Fruit fly (Drosophila melanogaster) whole organism, embryonic: ENCODE measurements around the gene Kua.

ENCODE experiments used
- B-H1 ChIP-seq: fragments of 200-800 bp; sonication (Bioruptor generic); IDR thresholded peaks from 3 replicates; pipeline ENCODE4 v1.3.6; 2022; ENCODE audit warnings: missing biosample characterization, missing genetic modification characterization
- BtbVII ChIP-seq: fragments of 200-800 bp; sonication (Bioruptor generic); optimal IDR thresholded peaks from 3 replicates; lab custom pipeline; 2017; ENCODE audit warnings: missing biosample characterization, mild to moderate bottlenecking, missing genetic modification characterization
- CG10366 ChIP-seq: fragments of 200-800 bp; sonication (Bioruptor generic); IDR thresholded peaks from 2 replicates; pipeline ENCODE4 v1.3.6; 2022; ENCODE audit warnings: missing biosample characterization, missing genetic modification characterization
- CG11456 ChIP-seq: fragments of 200-800 bp; sonication (Bioruptor generic); IDR thresholded peaks from 3 replicates; pipeline ENCODE4 v1.3.6; 2022; ENCODE audit warnings: missing biosample characterization, missing genetic modification characterization
- CG11695 ChIP-seq: fragments of 200-800 bp; sonication (Bioruptor generic); IDR thresholded peaks from 3 replicates; pipeline ENCODE4 v1.3.6; 2022; ENCODE audit warnings: missing biosample characterization, missing genetic modification characterization
- CG12769 ChIP-seq: fragments of 200-800 bp; sonication (Bioruptor generic); optimal IDR thresholded peaks from 2 replicates; lab custom pipeline; 2019; ENCODE audit warnings: missing biosample characterization, mild to moderate bottlenecking, missing genetic modification characterization, moderate library complexity
- CG13775 ChIP-seq: fragments of 200-800 bp; sonication (Bioruptor generic); optimal IDR thresholded peaks from 3 replicates; lab custom pipeline; 2017; ENCODE audit warnings: missing biosample characterization, mild to moderate bottlenecking, missing genetic modification characterization
- CG15601 ChIP-seq: fragments of 200-800 bp; sonication (Bioruptor generic); optimal IDR thresholded peaks from 3 replicates; lab custom pipeline; 2019; ENCODE audit warnings: missing biosample characterization, mild to moderate bottlenecking, missing genetic modification characterization, moderate library complexity
- CG15696 ChIP-seq: fragments of 200-800 bp; sonication (Bioruptor generic); optimal IDR thresholded peaks from 2 replicates; lab custom pipeline; 2019; ENCODE audit warnings: missing biosample characterization, mild to moderate bottlenecking, missing genetic modification characterization, moderate library complexity
- CG16863 ChIP-seq: fragments of 200-800 bp; sonication (Bioruptor generic); optimal IDR thresholded peaks from 3 replicates; lab custom pipeline; 2016; ENCODE audit warnings: missing biosample characterization, missing genetic modification characterization
- CG18599 ChIP-seq: fragments of 200-800 bp; sonication (Bioruptor generic); optimal IDR thresholded peaks from 3 replicates; lab custom pipeline; 2017; ENCODE audit warnings: missing biosample characterization, missing genetic modification characterization, mild to moderate bottlenecking, moderate library complexity, missing genetic modification reagents
- CG33213 ChIP-seq: fragments of 200-800 bp; sonication (Bioruptor generic); optimal IDR thresholded peaks from 3 replicates; lab custom pipeline; 2016; ENCODE audit warnings: missing biosample characterization, missing genetic modification characterization
- CG6689 ChIP-seq: fragments of 200-800 bp; sonication (Bioruptor generic); IDR thresholded peaks from 2 replicates; pipeline ENCODE4 v1.3.6; 2022; ENCODE audit warnings: missing biosample characterization, missing genetic modification characterization
- CG7987 ChIP-seq: fragments of 200-800 bp; sonication (Bioruptor generic); optimal IDR thresholded peaks from 2 replicates; lab custom pipeline; 2018; ENCODE audit warnings: missing biosample characterization, mild to moderate bottlenecking, missing genetic modification characterization, moderate library complexity
- CG9817 ChIP-seq: fragments of 200-800 bp; sonication (Bioruptor generic); optimal IDR thresholded peaks from 2 replicates; lab custom pipeline; 2018; ENCODE audit warnings: missing biosample characterization, mild to moderate bottlenecking, missing genetic modification characterization, moderate library complexity
- CG9932 ChIP-seq: fragments of 200-800 bp; sonication (Bioruptor generic); IDR thresholded peaks from 2 replicates; pipeline ENCODE4 v1.3.6; 2022; ENCODE audit warnings: missing biosample characterization, missing genetic modification characterization
- CTCF ChIP-seq: fragments of 200-800 bp; sonication (Bioruptor generic); optimal IDR thresholded peaks from 2 replicates; lab custom pipeline; 2017; ENCODE audit warnings: missing biosample characterization, mild to moderate bottlenecking, missing genetic modification characterization, moderate library complexity
- D ChIP-seq, 2 experiments: fragments of 200-800 bp in 1 of 2; fragments of >200 bp in 1 of 2; sonication (Bioruptor generic) in 1 of 2; optimal IDR thresholded peaks; 2 replicates in 1 of 2; 3 replicates in 1 of 2; lab custom pipeline; 2017; ENCODE audit warnings: mild to moderate bottlenecking in 1 of 2, missing biosample characterization in 1 of 2, missing genetic modification characterization in 1 of 2, missing genetic modification reagents in 1 of 2
- D19B ChIP-seq: fragments of 200-800 bp; sonication (Bioruptor generic); optimal IDR thresholded peaks from 2 replicates; lab custom pipeline; 2017; ENCODE audit warnings: missing biosample characterization, mild to moderate bottlenecking, missing genetic modification characterization
- Deaf1 ChIP-seq: fragments of 200-800 bp; optimal IDR thresholded peaks from 3 replicates; lab custom pipeline; 2019; ENCODE audit warnings: missing biosample characterization, mild to moderate bottlenecking, missing genetic modification characterization, moderate library complexity
- E2f1 ChIP-seq: fragments of 200-800 bp; sonication (Bioruptor generic); IDR thresholded peaks from 2 replicates; pipeline ENCODE4 v1.3.6; 2022; ENCODE audit warnings: missing biosample characterization, missing genetic modification characterization
- E2f2 ChIP-seq: fragments of 200-800 bp; sonication (Bioruptor generic); IDR thresholded peaks from 2 replicates; pipeline ENCODE4 v1.3.6; 2022; ENCODE audit warnings: missing biosample characterization, missing genetic modification characterization
- HLH4C ChIP-seq: fragments of 200-800 bp; sonication (Bioruptor generic); IDR thresholded peaks from 3 replicates; pipeline ENCODE4 v1.3.6; 2022; ENCODE audit warnings: missing biosample characterization, missing genetic modification characterization; ENCODE audit not compliant: partially characterized antibody
- Mes4 ChIP-seq: fragments of 200-800 bp; sonication (Bioruptor generic); optimal IDR thresholded peaks from 2 replicates; lab custom pipeline; 2016; ENCODE audit warnings: missing biosample characterization, missing genetic modification characterization
- Mrtf ChIP-seq: fragments of 200-800 bp; sonication (Bioruptor generic); IDR thresholded peaks from 3 replicates; pipeline ENCODE4 v1.3.6; 2022; ENCODE audit warnings: missing biosample characterization, missing genetic modification characterization
- Rx ChIP-seq: fragments of 200-800 bp; sonication (Bioruptor generic); IDR thresholded peaks from 2 replicates; pipeline ENCODE4 v1.3.6; 2022; ENCODE audit warnings: missing biosample characterization, missing genetic modification characterization
- Scr ChIP-seq: fragments of 200-800 bp; sonication (Bioruptor generic); IDR thresholded peaks from 2 replicates; pipeline ENCODE4 v1.3.6; 2022; ENCODE audit warnings: missing biosample characterization, missing genetic modification characterization; ENCODE audit not compliant: partially characterized antibody
- Six4 ChIP-seq: fragments of 200-800 bp; sonication (Bioruptor generic); optimal IDR thresholded peaks from 2 replicates; lab custom pipeline; 2016; ENCODE audit warnings: missing biosample characterization, missing genetic modification characterization
- Usf ChIP-seq: fragments of 200-800 bp; sonication (Bioruptor generic); optimal IDR thresholded peaks from 2 replicates; lab custom pipeline; 2017; ENCODE audit warnings: missing genotype, missing biosample characterization, missing genetic modification characterization
- bbx ChIP-seq: fragments of 200-800 bp; sonication (Bioruptor generic); IDR thresholded peaks from 2 replicates; pipeline ENCODE4 v1.3.6; 2022; ENCODE audit warnings: missing biosample characterization, missing genetic modification characterization; ENCODE audit not compliant: partially characterized antibody
- chinmo ChIP-seq: fragments of 200-800 bp; sonication (Bioruptor generic); IDR thresholded peaks from 4 replicates; pipeline ENCODE4 v1.3.6; 2022; ENCODE audit warnings: missing biosample characterization, missing genetic modification characterization; ENCODE audit not compliant: partially characterized antibody
- dysf ChIP-seq: fragments of 200-800 bp; sonication (Bioruptor generic); IDR thresholded peaks from 3 replicates; pipeline ENCODE4 v1.3.6; 2022; ENCODE audit warnings: missing biosample characterization, missing genetic modification characterization
- gsb-n ChIP-seq: fragments of 200-800 bp; sonication (Bioruptor generic); optimal IDR thresholded peaks from 3 replicates; lab custom pipeline; 2018; ENCODE audit warnings: missing biosample characterization, mild to moderate bottlenecking, missing genetic modification characterization
- h ChIP-seq: fragments of >200 bp; optimal IDR thresholded peaks from 2 replicates; lab custom pipeline; 2017
- hbn ChIP-seq: fragments of 200-800 bp; sonication (Bioruptor generic); IDR thresholded peaks from 2 replicates; pipeline ENCODE4 v1.3.6; 2022; ENCODE audit warnings: missing biosample characterization, missing genetic modification characterization; ENCODE audit not compliant: partially characterized antibody
- insv ChIP-seq, 2 experiments: fragments of 200-800 bp; sonication (Bioruptor generic); optimal IDR thresholded peaks; 3 replicates each; lab custom pipeline; 2016 to 2018; ENCODE audit warnings: missing biosample characterization in 2 of 2, missing genetic modification characterization in 2 of 2
- jigr1 ChIP-seq: fragments of 200-800 bp; sonication (Bioruptor generic); IDR thresholded peaks from 3 replicates; pipeline ENCODE4 v1.3.6; 2022; ENCODE audit warnings: missing biosample characterization, missing genetic modification characterization
- klu ChIP-seq: fragments of 200-800 bp; sonication (Bioruptor generic); IDR thresholded peaks from 2 replicates; pipeline ENCODE4 v1.3.6; 2022; ENCODE audit warnings: missing biosample characterization, missing genetic modification characterization
- lab ChIP-seq: fragments of 200-800 bp; sonication (Bioruptor generic); optimal IDR thresholded peaks from 3 replicates; lab custom pipeline; 2017; ENCODE audit warnings: missing biosample characterization, missing genetic modification characterization, mild to moderate bottlenecking, moderate library complexity, missing genetic modification reagents
- lmd ChIP-seq: fragments of 200-800 bp; sonication (Bioruptor generic); IDR thresholded peaks from 2 replicates; pipeline ENCODE4 v1.3.6; 2022; ENCODE audit warnings: missing biosample characterization, missing genetic modification characterization
- mld ChIP-seq: fragments of 200-800 bp; sonication (Bioruptor generic); IDR thresholded peaks from 3 replicates; pipeline ENCODE4 v1.3.6; 2022; ENCODE audit warnings: missing biosample characterization, missing genetic modification characterization; ENCODE audit not compliant: partially characterized antibody
- nerfin-2 ChIP-seq: fragments of 200-800 bp; sonication (Bioruptor generic); IDR thresholded peaks from 2 replicates; pipeline ENCODE4 v1.3.6; 2022; ENCODE audit warnings: missing biosample characterization, missing genetic modification characterization; ENCODE audit not compliant: partially characterized antibody
- onecut ChIP-seq: fragments of 200-800 bp; sonication (Bioruptor generic); IDR thresholded peaks from 2 replicates; pipeline ENCODE4 v1.3.6; 2022; ENCODE audit warnings: missing biosample characterization, missing genetic modification characterization
- pho ChIP-seq: fragments of 200-800 bp; sonication (Bioruptor generic); optimal IDR thresholded peaks from 2 replicates; lab custom pipeline; 2016; ENCODE audit warnings: missing biosample characterization, missing genetic modification characterization
- row ChIP-seq: fragments of 200-800 bp; sonication (Bioruptor generic); IDR thresholded peaks from 3 replicates; pipeline ENCODE4 v1.3.6; 2022; ENCODE audit warnings: missing biosample characterization, missing genetic modification characterization
- unpg ChIP-seq: fragments of 200-800 bp; sonication (Bioruptor generic); optimal IDR thresholded peaks from 3 replicates; lab custom pipeline; 2018; ENCODE audit warnings: missing biosample characterization, mild to moderate bottlenecking, missing genetic modification characterization, moderate library complexity

The Kua gene

dm6 chr2L:20120388-20121232, 23.2 kb downstream of the Kua start (continued):
- 0 out of 3 replicates have a peak, but pooled peaks have one; percentile 43 for TF ChIP-seq mld
- peak; percentile 88 for TF ChIP-seq Mes4 (GFP tag; lab: Kevin White, UChicago)
- TF ChIP-seq CG16863: peak; percentile 92
- TF ChIP-seq CG9817 (tag; lab: Kevin White, UChicago): peak; percentile 91
- peak; percentile 75 for TF ChIP-seq CG13775 (GFP tag; lab: Kevin White, UChicago)
- peak; percentile 60; the same call in 1 of the 2 replicates for TF ChIP-seq E2f2 (GFP tag; lab: Robert Waterston, UW)
- TF ChIP-seq CG15601 (tag; lab: Kevin White, UChicago): peak; percentile 64
- TF ChIP-seq Rx (GFP tag; lab: Robert Waterston, UW): peak; percentile 92
- peak; percentile 59 for TF ChIP-seq Usf (GFP tag; lab: Kevin White, UChicago)
- TF ChIP-seq HLH4C (GFP tag; lab: Robert Waterston, UW): peak; percentile 65; the same call in 2 of the 3 replicates
- peak; percentile 85 for TF ChIP-seq Scr

DNA sequence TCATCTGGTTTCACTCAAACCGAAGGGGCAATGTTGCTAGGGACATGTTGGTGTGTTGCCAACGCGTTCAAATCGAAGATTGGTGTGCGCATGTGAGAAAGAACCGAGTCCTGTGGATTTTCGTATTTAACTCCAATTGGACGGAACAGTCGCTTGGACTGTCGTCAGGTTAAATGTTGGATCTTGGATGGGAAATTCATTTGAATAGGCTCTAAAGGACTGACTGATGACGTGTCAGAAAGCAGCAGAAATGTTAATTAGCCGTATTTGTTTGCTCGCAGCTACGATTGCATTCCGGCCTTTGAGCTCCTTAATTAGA, 23.8 kb downstream of the Kua start:
- TF ChIP-seq Deaf1 (tag; lab: Kevin White, UChicago) (peak; percentile 64), B-H1 (GFP tag; lab: Robert Waterston, UW) (no peak), chinmo (GFP tag; lab: Robert Waterston, UW) (0 out of 4 replicates have a peak, but pooled peaks have one; percentile 12), D (optimal IDR thresholded peaks at IDR 0.05; lab: Kevin White, UChicago) (peak; percentile 72), D (GFP tag; optimal IDR thresholded peaks at IDR 0.05; lab: Kevin White, UChicago) (no peak), hbn (GFP tag; lab: Robert Waterston, UW) (0 out of 2 replicates have a peak, but pooled peaks have one; percentile 23), jigr1 (no peak), insv (GFP tag; optimal IDR thresholded peaks at IDR 0.05; lab: Kevin White, UChicago) (peak in 1 of 2 experiments; percentile 84)
- TF ChIP-seq, all 482 proteins: peak for 5

DNA sequence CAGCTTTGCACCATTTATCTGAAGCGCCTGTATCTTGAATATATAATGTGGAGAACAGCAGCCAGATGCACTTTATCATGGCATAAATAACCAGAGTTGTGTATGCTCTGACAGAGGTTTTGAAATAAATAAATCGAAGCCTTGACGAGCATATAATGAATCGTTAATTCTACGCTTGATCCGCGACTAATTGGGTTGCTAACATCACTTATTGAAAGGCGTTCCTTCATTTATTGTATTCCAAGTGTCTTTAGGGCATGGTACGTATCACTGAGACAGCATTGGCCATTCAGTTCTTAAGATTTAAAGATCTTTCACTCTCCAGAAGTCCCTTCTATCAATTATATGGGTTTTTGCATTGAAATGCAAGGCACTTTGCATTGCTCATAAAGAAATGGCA, 37.4 kb downstream of the Kua start, which contains the start of gene CG10651:
Gene CG10651, minus strand, starts transcription at position 101 of the 400 bp plus-strand sequence.
- no peak for TF ChIP-seq E2f1 (GFP tag; lab: Robert Waterston, UW)
- no peak for TF ChIP-seq CG11695 (GFP tag; lab: Robert Waterston, UW)
- no peak for TF ChIP-seq CG10366 (GFP tag; lab: Robert Waterston, UW)
- no peak for TF ChIP-seq BtbVII
- no peak for TF ChIP-seq bbx
- TF ChIP-seq CG15696 (tag; lab: Kevin White, UChicago): no peak
- TF ChIP-seq CG11456: no peak
- no peak for TF ChIP-seq CG7987 (GFP tag; lab: Kevin White, UChicago)
- no peak for TF ChIP-seq CG18599 (GFP tag; lab: Kevin White, UChicago)
- no peak for TF ChIP-seq nerfin-2
- no peak for TF ChIP-seq CG33213 (GFP tag; lab: Kevin White, UChicago)
- no peak for TF ChIP-seq CTCF
- TF ChIP-seq onecut (GFP tag; lab: Robert Waterston, UW): no peak
- TF ChIP-seq lmd (GFP tag; lab: Robert Waterston, UW): no peak
- no peak for TF ChIP-seq B-H1 (GFP tag; lab: Robert Waterston, UW)
- no peak for TF ChIP-seq gsb-n (tag; lab: Kevin White, UChicago)
- TF ChIP-seq klu (GFP tag; lab: Robert Waterston, UW): no peak

DNA sequence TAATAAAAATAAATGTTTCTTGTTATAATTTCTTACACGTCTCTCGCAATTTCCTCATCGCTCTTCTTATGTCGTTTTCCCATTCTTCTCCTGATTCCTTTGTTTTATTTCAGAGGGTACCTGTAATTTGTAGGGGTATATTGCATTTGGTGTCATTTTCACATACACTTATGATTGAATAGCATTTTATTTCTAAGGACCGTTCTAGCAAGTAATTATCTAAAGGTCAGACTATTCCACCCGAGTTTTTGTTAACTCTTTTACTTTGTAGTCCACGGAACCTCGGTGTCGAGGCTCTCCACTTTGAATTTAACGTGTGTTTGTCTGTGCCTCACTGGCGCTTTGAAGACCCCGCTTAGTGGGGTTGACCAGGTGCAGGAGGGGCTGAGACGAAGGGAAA, 48.8 kb downstream of the Kua start:
- TF ChIP-seq unpg (GFP tag; lab: Kevin White, UChicago) (no peak), Six4 (GFP tag; lab: Kevin White, UChicago) (no peak), pho (peak; percentile 12), Mrtf (GFP tag; lab: Robert Waterston, UW) (0 out of 3 replicates have a peak, but pooled peaks have one; percentile 19), CG12769 (tag; lab: Kevin White, UChicago) (no peak), lab (GFP tag; lab: Kevin White, UChicago) (peak; percentile 20), CG6689 (GFP tag; lab: Robert Waterston, UW) (0 out of 2 replicates have a peak, but pooled peaks have one; percentile 4), CG9932 (GFP tag; lab: Robert Waterston, UW) (peak; percentile 43; the same call in 1 of the 2 replicates), CG18599 (GFP tag; lab: Kevin White, UChicago) (peak; percentile 24), D19B (GFP tag; lab: Kevin White, UChicago) (peak; percentile 3), row (peak; percentile 13; the same call in 1 of the 3 replicates), dysf (GFP tag; lab: Robert Waterston, UW) (peak; percentile 18; the same call in 1 of the 3 replicates), h (lab: Kevin White, UChicago) (no peak)
